Fruit fly (Drosophila melanogaster): Measurements from ENCODE around the gene CG14070.
A peak's percentile ranks its signal among the peaks of the same experiment; 100 is the strongest.

Gene CG14070

dm6 chr2L:10856328-10856942 lies 45.1 kb downstream of the CG14070 start, which contains the start of gene Dnz1:
TSS of gene Dnz1 (minus strand) at chr2L:10856644.
- no peak for TF ChIP-seq CG12236 (GFP tag; optimal IDR thresholded peaks at IDR 0.05)
- peak; percentile 9 for TF ChIP-seq ems (GFP tag; optimal IDR thresholded peaks at IDR 0.05)
- no peak for TF ChIP-seq CG43689 (GFP tag; IDR thresholded peaks at IDR 0.05)
- TF ChIP-seq sob (GFP tag; IDR thresholded peaks at IDR 0.05): peak; percentile 81
- peak; percentile 52 for TF ChIP-seq Chrac-16 (GFP tag; optimal IDR thresholded peaks at IDR 0.05)
- TF ChIP-seq org-1 (GFP tag; optimal IDR thresholded peaks at IDR 0.05): no peak
- TF ChIP-seq abd-A (tag; optimal IDR thresholded peaks at IDR 0.05): no peak
- TF ChIP-seq bcd (GFP tag; optimal IDR thresholded peaks at IDR 0.05): peak; percentile 55
- TF ChIP-seq dysf (GFP tag; IDR thresholded peaks at IDR 0.05): peak; percentile 74; the same call in 2 of the 3 replicates
- no peak for TF ChIP-seq prd (optimal IDR thresholded peaks at IDR 0.05)
- peak; percentile 58; the same call in 2 of the 3 replicates for TF ChIP-seq prd (GFP tag; IDR thresholded peaks at IDR 0.05)
- no peak for TF ChIP-seq eve (GFP tag; optimal IDR thresholded peaks at IDR 0.05)
- TF ChIP-seq CG11398 (GFP tag; optimal IDR thresholded peaks at IDR 0.05): no peak
- peak; percentile 8 for TF ChIP-seq CG10543 (GFP tag; optimal IDR thresholded peaks at IDR 0.05)
- TF ChIP-seq az2 (GFP tag; optimal IDR thresholded peaks at IDR 0.05): peak; percentile 58
- no peak for TF ChIP-seq aop (GFP tag; IDR thresholded peaks at IDR 0.05)
- TF ChIP-seq Max (GFP tag; optimal IDR thresholded peaks at IDR 0.05): no peak
- peak; percentile 35 for TF ChIP-seq Myb (GFP tag; optimal IDR thresholded peaks at IDR 0.05)
- peak; percentile 75 for TF ChIP-seq CG11247 (GFP tag; IDR thresholded peaks at IDR 0.05)
- no peak for TF ChIP-seq amos (GFP tag; IDR thresholded peaks at IDR 0.05; ENCODE audit: partially characterized antibody)
- TF ChIP-seq Meics (GFP tag; optimal IDR thresholded peaks at IDR 0.05): peak; percentile 53
- no peak for TF ChIP-seq Poxn (GFP tag; IDR thresholded peaks at IDR 0.05)
- no peak for TF ChIP-seq CG13624 (GFP tag; optimal IDR thresholded peaks at IDR 0.05)
- no peak for TF ChIP-seq CG7963 (GFP tag; IDR thresholded peaks at IDR 0.05; ENCODE audit: partially characterized antibody)
- TF ChIP-seq knrl (GFP tag; IDR thresholded peaks at IDR 0.05; ENCODE audit: partially characterized antibody): no peak
- no peak for TF ChIP-seq hb (GFP tag; IDR thresholded peaks at IDR 0.05; ENCODE audit: partially characterized antibody)
- peak; percentile 58 for TF ChIP-seq dmrt99B (tag; optimal IDR thresholded peaks at IDR 0.05)
- TF ChIP-seq CG10321 (GFP tag; IDR thresholded peaks at IDR 0.05): no peak
- no peak for TF ChIP-seq CG16863 (GFP tag; optimal IDR thresholded peaks at IDR 0.05)
- TF ChIP-seq CG3995 (GFP tag; optimal IDR thresholded peaks at IDR 0.05): peak; percentile 34
- TF ChIP-seq PHDP (tag; optimal IDR thresholded peaks at IDR 0.05): peak; percentile 38
- TF ChIP-seq dati (GFP tag; IDR thresholded peaks at IDR 0.05): no peak
- TF ChIP-seq CG2202 (tag; optimal IDR thresholded peaks at IDR 0.05): no peak
- no peak for TF ChIP-seq ato (GFP tag; IDR thresholded peaks at IDR 0.05; ENCODE audit: partially characterized antibody)
- no peak for TF ChIP-seq Trl (optimal IDR thresholded peaks at IDR 0.05)
- peak; percentile 62 for TF ChIP-seq Trl (GFP tag; optimal IDR thresholded peaks at IDR 0.05)
- TF ChIP-seq CG14860 (GFP tag; IDR thresholded peaks at IDR 0.05; ENCODE audit: partially characterized antibody): no peak
- no peak for TF ChIP-seq Hmx (GFP tag; optimal IDR thresholded peaks at IDR 0.05)
- TF ChIP-seq CG2116 (GFP tag; optimal IDR thresholded peaks at IDR 0.05): peak; percentile 8
- no peak for TF ChIP-seq gcm2 (GFP tag; optimal IDR thresholded peaks at IDR 0.05)
- peak; percentile 1 for TF ChIP-seq Dp (GFP tag; optimal IDR thresholded peaks at IDR 0.05)
- TF ChIP-seq vvl (GFP tag; IDR thresholded peaks at IDR 0.05): peak; percentile 86
- TF ChIP-seq CrebB (tag; optimal IDR thresholded peaks at IDR 0.05): no peak
- no peak for TF ChIP-seq hbn (GFP tag; IDR thresholded peaks at IDR 0.05; ENCODE audit: partially characterized antibody)
- peak; percentile 72 for TF ChIP-seq lmd (GFP tag; IDR thresholded peaks at IDR 0.05)
- TF ChIP-seq CG8359 (GFP tag; optimal IDR thresholded peaks at IDR 0.05; ENCODE audit: borderline replicate concordance): no peak
- peak; percentile 17; the same call in 1 of the 2 replicates for TF ChIP-seq CG31224 (GFP tag; IDR thresholded peaks at IDR 0.05)
- no peak for TF ChIP-seq CG6272 (GFP tag; IDR thresholded peaks at IDR 0.05)
- TF ChIP-seq D19A (tag; optimal IDR thresholded peaks at IDR 0.05): peak; percentile 23
- TF ChIP-seq CG2875 (GFP tag; optimal IDR thresholded peaks at IDR 0.05): no peak
- peak; percentile 50; the same call in 2 of the 4 replicates for TF ChIP-seq Gug (GFP tag; IDR thresholded peaks at IDR 0.05)
